Fruit fly (Drosophila melanogaster) whole organism, prepupa: ENCODE data around the gene Hsp26.

Source experiments
- CG10631 ChIP-seq: fragments of 200-800 bp; sonication (Bioruptor generic); optimal IDR thresholded peaks from 2 replicates; lab custom pipeline; 2016; ENCODE audit warnings: missing biosample characterization, missing genetic modification characterization
- CG10669 ChIP-seq: fragments of 200-800 bp; sonication (Bioruptor generic); optimal IDR thresholded peaks from 3 replicates; lab custom pipeline; 2018; ENCODE audit warnings: missing biosample characterization, mild to moderate bottlenecking, missing genetic modification characterization, moderate library complexity
- CG11902 ChIP-seq: fragments of 200-800 bp; sonication (Bioruptor generic); optimal IDR thresholded peaks from 3 replicates; lab custom pipeline; 2016; ENCODE audit warnings: missing biosample characterization, missing genetic modification characterization
- CG1621 ChIP-seq: fragments of 200-800 bp; sonication (Bioruptor generic); optimal IDR thresholded peaks from 3 replicates; lab custom pipeline; 2018; ENCODE audit warnings: missing biosample characterization, mild to moderate bottlenecking, missing genetic modification characterization
- CG3032 ChIP-seq: fragments of 200-800 bp; optimal IDR thresholded peaks from 2 replicates; lab custom pipeline; 2019; ENCODE audit warnings: missing biosample characterization, mild to moderate bottlenecking, missing genetic modification characterization, moderate library complexity
- CG31627 ChIP-seq: fragments of 200-800 bp; sonication (Bioruptor generic); optimal IDR thresholded peaks from 3 replicates; lab custom pipeline; 2016; ENCODE audit warnings: missing biosample characterization, missing genetic modification characterization
- CG32006 ChIP-seq: fragments of 200-800 bp; sonication (Bioruptor generic); optimal IDR thresholded peaks from 3 replicates; lab custom pipeline; 2017; ENCODE audit warnings: missing biosample characterization, mild to moderate bottlenecking, missing genetic modification characterization
- CG34406 ChIP-seq: fragments of 200-800 bp; sonication (Bioruptor generic); optimal IDR thresholded peaks from 3 replicates; lab custom pipeline; 2016; ENCODE audit warnings: missing biosample characterization, missing genetic modification characterization
- CG6163 ChIP-seq: fragments of 200-800 bp; sonication (Bioruptor generic); IDR thresholded peaks from 3 replicates; pipeline ENCODE4 v1.3.6; 2022; ENCODE audit warnings: missing biosample characterization, missing genetic modification characterization
- CG6276 ChIP-seq: fragments of 200-800 bp; sonication (Bioruptor generic); optimal IDR thresholded peaks from 2 replicates; lab custom pipeline; 2017; ENCODE audit warnings: missing biosample characterization, mild to moderate bottlenecking, missing genetic modification characterization
- CG6792 ChIP-seq: fragments of 200-800 bp; sonication (Bioruptor generic); optimal IDR thresholded peaks from 3 replicates; lab custom pipeline; 2016; ENCODE audit warnings: missing biosample characterization, missing genetic modification characterization
- CG6854 ChIP-seq: fragments of 200-800 bp; sonication (Bioruptor generic); optimal IDR thresholded peaks from 2 replicates; lab custom pipeline; 2017; ENCODE audit warnings: missing biosample characterization, mild to moderate bottlenecking, missing genetic modification characterization
- CG7368 ChIP-seq: fragments of 200-800 bp; sonication (Bioruptor generic); optimal IDR thresholded peaks from 3 replicates; lab custom pipeline; 2016; ENCODE audit warnings: missing biosample characterization, missing genetic modification characterization
- CG8119 ChIP-seq: fragments of 200-800 bp; sonication (Bioruptor generic); IDR thresholded peaks from 3 replicates; pipeline ENCODE4 v1.3.6; 2022; ENCODE audit warnings: missing biosample characterization, missing genetic modification characterization
- CG8319 ChIP-seq: fragments of 200-800 bp; sonication (Bioruptor generic); optimal IDR thresholded peaks from 3 replicates; lab custom pipeline; 2016; ENCODE audit warnings: missing biosample characterization, missing genetic modification characterization
- CG9139 ChIP-seq: fragments of 200-800 bp; sonication (Bioruptor generic); optimal IDR thresholded peaks from 3 replicates; lab custom pipeline; 2017; ENCODE audit warnings: missing biosample characterization, mild to moderate bottlenecking, missing genetic modification characterization
- Eip75B ChIP-seq: fragments of 200-800 bp; sonication (Bioruptor generic); optimal IDR thresholded peaks from 3 replicates; lab custom pipeline; 2016; ENCODE audit warnings: missing biosample characterization, missing genetic modification characterization
- Eip78C ChIP-seq: fragments of 200-800 bp; sonication (Bioruptor generic); peaks from one replicate; lab custom pipeline; 2016; ENCODE audit warnings: missing biosample characterization, missing genetic modification characterization
- Eip93F ChIP-seq: fragments of 200-800 bp; sonication (Bioruptor generic); optimal IDR thresholded peaks from 2 replicates; lab custom pipeline; 2016; ENCODE audit warnings: missing biosample characterization, mild to moderate bottlenecking, missing genetic modification characterization
- Ets21C ChIP-seq: fragments of 200-800 bp; sonication (Bioruptor generic); optimal IDR thresholded peaks from 3 replicates; lab custom pipeline; 2016; ENCODE audit warnings: missing biosample characterization, missing genetic modification characterization
- Ets96B ChIP-seq: fragments of 200-800 bp; optimal IDR thresholded peaks from 2 replicates; lab custom pipeline; 2019; ENCODE audit warnings: missing biosample characterization, mild to moderate bottlenecking, missing genetic modification characterization, moderate library complexity
- Gug ChIP-seq: fragments of 200-800 bp; sonication (Bioruptor generic); IDR thresholded peaks from 2 replicates; pipeline ENCODE4 v1.3.6; 2022; ENCODE audit warnings: missing biosample characterization, missing genetic modification characterization
- Hr38 ChIP-seq: sonication (Bioruptor generic); optimal IDR thresholded peaks from 2 replicates; lab custom pipeline; 2016; ENCODE audit warnings: missing biosample characterization, missing genetic modification characterization
- Hr4 ChIP-seq: fragments of 200-800 bp; sonication (Bioruptor generic); optimal IDR thresholded peaks from 3 replicates; lab custom pipeline; 2016; ENCODE audit warnings: missing biosample characterization, missing genetic modification characterization
- Lpt ChIP-seq: fragments of 200-800 bp; sonication (Bioruptor generic); optimal IDR thresholded peaks from 3 replicates; lab custom pipeline; 2016; ENCODE audit warnings: missing biosample characterization, missing genetic modification characterization
- Met ChIP-seq: fragments of 200-800 bp; sonication (Bioruptor generic); optimal IDR thresholded peaks from 3 replicates; lab custom pipeline; 2016; ENCODE audit warnings: missing biosample characterization, missing genetic modification characterization
- OdsH ChIP-seq: fragments of 200-800 bp; sonication (Bioruptor generic); optimal IDR thresholded peaks from 3 replicates; lab custom pipeline; 2016; ENCODE audit warnings: missing biosample characterization, missing genetic modification characterization
- Smox ChIP-seq: fragments of 200-800 bp; sonication (Bioruptor generic); optimal IDR thresholded peaks from 3 replicates; lab custom pipeline; 2016; ENCODE audit warnings: missing biosample characterization, missing genetic modification characterization
- Sox14 ChIP-seq: fragments of 200-800 bp; sonication (Bioruptor generic); optimal IDR thresholded peaks from 3 replicates; lab custom pipeline; 2016; ENCODE audit warnings: missing biosample characterization, missing genetic modification characterization
- Sox15 ChIP-seq: fragments of 200-800 bp; sonication (Bioruptor generic); optimal IDR thresholded peaks from 3 replicates; lab custom pipeline; 2016; ENCODE audit warnings: missing biosample characterization, missing genetic modification characterization
- achi ChIP-seq: fragments of 200-800 bp; sonication (Bioruptor generic); optimal IDR thresholded peaks from 3 replicates; lab custom pipeline; 2016; ENCODE audit warnings: missing biosample characterization, missing genetic modification characterization
- acj6 ChIP-seq: fragments of 200-800 bp; sonication (Bioruptor generic); optimal IDR thresholded peaks from 3 replicates; lab custom pipeline; 2016; ENCODE audit warnings: missing biosample characterization, missing genetic modification characterization
- cyc ChIP-seq: fragments of 200-800 bp; sonication (Bioruptor generic); optimal IDR thresholded peaks from 3 replicates; lab custom pipeline; 2016; ENCODE audit warnings: missing biosample characterization, missing genetic modification characterization
- dsx ChIP-seq: fragments of 200-800 bp; optimal IDR thresholded peaks from 3 replicates; lab custom pipeline; 2019; ENCODE audit warnings: missing biosample characterization, mild to moderate bottlenecking, missing genetic modification characterization, moderate library complexity; ENCODE audit not compliant: poor library complexity, severe bottlenecking
- eg ChIP-seq: fragments of 200-800 bp; sonication (Bioruptor generic); IDR thresholded peaks from 3 replicates; pipeline ENCODE4 v1.3.6; 2022; ENCODE audit warnings: missing biosample characterization, missing genetic modification characterization
- esn ChIP-seq: fragments of 200-800 bp; sonication (Bioruptor generic); optimal IDR thresholded peaks from 2 replicates; lab custom pipeline; 2016; ENCODE audit warnings: missing biosample characterization, mild to moderate bottlenecking, missing genetic modification characterization, moderate library complexity
- fd59A ChIP-seq: fragments of 200-800 bp; sonication (Bioruptor generic); optimal IDR thresholded peaks from 2 replicates; lab custom pipeline; 2017; ENCODE audit warnings: missing biosample characterization, mild to moderate bottlenecking, missing genetic modification characterization, missing genetic modification reagents
- fd85E ChIP-seq: fragments of 200-800 bp; sonication (Bioruptor generic); optimal IDR thresholded peaks from 3 replicates; lab custom pipeline; 2016; ENCODE audit warnings: missing biosample characterization, missing genetic modification characterization
- fkh ChIP-seq: fragments of 200-800 bp; sonication (Bioruptor generic); optimal IDR thresholded peaks from 3 replicates; lab custom pipeline; 2017; ENCODE audit warnings: missing biosample characterization, mild to moderate bottlenecking, missing genetic modification characterization, moderate library complexity
- lz ChIP-seq: fragments of 200-800 bp; sonication (Bioruptor generic); optimal IDR thresholded peaks from 3 replicates; lab custom pipeline; 2016; ENCODE audit warnings: missing biosample characterization, missing genetic modification characterization
- net ChIP-seq: fragments of 200-800 bp; sonication (Bioruptor generic); optimal IDR thresholded peaks from 3 replicates; lab custom pipeline; 2016; ENCODE audit warnings: missing biosample characterization, missing genetic modification characterization
- spab ChIP-seq: fragments of 200-800 bp; sonication (Bioruptor generic); optimal IDR thresholded peaks from 2 replicates; lab custom pipeline; 2017; ENCODE audit warnings: missing biosample characterization, mild to moderate bottlenecking, missing genetic modification characterization, missing genetic modification reagents
- ss ChIP-seq, 2 experiments: fragments of 200-800 bp; sonication (Bioruptor generic); optimal IDR thresholded peaks; 2 replicates in 1 of 2; 3 replicates in 1 of 2; lab custom pipeline; 2017 to 2018; ENCODE audit warnings: mild to moderate bottlenecking in 2 of 2, missing biosample characterization in 2 of 2, missing genetic modification characterization in 2 of 2, moderate library complexity in 1 of 2
- svp ChIP-seq: fragments of 200-800 bp; sonication (Bioruptor generic); peaks from one replicate; lab custom pipeline; 2016; ENCODE audit warnings: missing biosample characterization, missing genetic modification characterization
- topi ChIP-seq: fragments of 200-800 bp; sonication (Bioruptor generic); optimal IDR thresholded peaks from 3 replicates; lab custom pipeline; 2016; ENCODE audit warnings: missing biosample characterization, missing genetic modification characterization
- vri ChIP-seq: fragments of 200-800 bp; sonication (Bioruptor generic); optimal IDR thresholded peaks from 3 replicates; lab custom pipeline; 2016; ENCODE audit warnings: missing biosample characterization, mild to moderate bottlenecking, missing genetic modification characterization

Gene Hsp26

DNA sequence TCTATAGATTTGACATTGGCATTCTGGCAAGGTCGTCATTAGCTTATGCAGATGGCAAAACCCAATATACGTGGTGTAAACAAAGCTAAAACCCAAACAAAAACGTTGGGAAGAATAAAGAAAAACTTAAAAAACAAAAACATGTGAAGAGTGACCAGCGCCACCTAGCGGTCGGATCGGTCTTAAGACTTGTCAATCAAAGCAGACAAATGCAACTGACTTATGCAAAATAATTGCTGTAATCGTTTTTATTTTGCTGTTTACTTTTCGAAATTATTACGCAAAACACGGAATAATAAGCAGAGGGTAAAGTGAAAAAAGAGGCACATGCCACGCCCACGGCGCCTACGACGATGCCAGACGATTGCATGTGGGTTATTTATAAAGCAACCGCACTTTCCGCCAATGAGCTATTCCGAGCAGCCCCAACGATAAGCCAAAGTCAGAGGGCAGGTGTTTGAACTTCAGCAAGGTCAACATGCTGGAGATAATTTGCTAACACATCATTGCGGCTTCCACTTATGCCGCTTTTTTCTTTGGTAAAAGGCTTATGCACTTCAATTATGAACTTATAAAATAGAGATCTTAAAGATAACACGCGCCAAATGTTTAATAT is 21.0 kb downstream of the Hsp26 start:
- TF ChIP-seq OdsH (GFP tag; lab: Kevin White, UChicago) (no peak), CG34406 (GFP tag; lab: Kevin White, UChicago) (no peak), Gug (GFP tag; lab: Robert Waterston, UW) (no peak), CG10631 (GFP tag; lab: Kevin White, UChicago) (no peak), svp (GFP tag; lab: Kevin White, UChicago) (peak; percentile 98), fkh (GFP tag; lab: Kevin White, UChicago) (peak; percentile 26), ss (GFP tag; optimal IDR thresholded peaks at IDR 0.05; lab: Kevin White, UChicago) (no peak), Sox14 (GFP tag; lab: Kevin White, UChicago) (no peak), CG3032 (tag; lab: Kevin White, UChicago) (no peak), Eip78C (GFP tag; lab: Kevin White, UChicago) (peak; percentile 28), CG6792 (no peak), Lpt (no peak)
- TF ChIP-seq, all 60 proteins: peak for 3

DNA sequence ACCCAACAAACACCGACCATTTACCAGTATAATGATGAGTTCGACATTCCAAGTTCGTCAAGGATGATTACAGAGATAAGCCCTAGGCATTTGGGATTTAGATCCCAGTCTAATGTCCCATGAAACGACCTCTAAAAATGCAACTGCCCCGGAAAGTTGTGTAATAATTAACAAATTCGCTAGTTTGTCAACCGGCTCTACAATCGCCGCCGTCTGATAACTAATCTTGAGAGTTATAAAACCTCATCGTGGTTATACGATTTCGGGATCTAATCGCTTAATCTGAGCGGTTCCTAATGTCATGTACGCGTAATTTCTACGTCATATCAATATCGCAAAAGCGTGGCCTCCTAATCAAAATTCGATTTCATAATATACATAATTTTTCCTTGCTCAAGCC is 21.7 kb downstream of the Hsp26 start:
- no peak for TF ChIP-seq fd85E (GFP tag; lab: Kevin White, UChicago)
- peak; percentile 39 for TF ChIP-seq vri (GFP tag; lab: Kevin White, UChicago)

DNA sequence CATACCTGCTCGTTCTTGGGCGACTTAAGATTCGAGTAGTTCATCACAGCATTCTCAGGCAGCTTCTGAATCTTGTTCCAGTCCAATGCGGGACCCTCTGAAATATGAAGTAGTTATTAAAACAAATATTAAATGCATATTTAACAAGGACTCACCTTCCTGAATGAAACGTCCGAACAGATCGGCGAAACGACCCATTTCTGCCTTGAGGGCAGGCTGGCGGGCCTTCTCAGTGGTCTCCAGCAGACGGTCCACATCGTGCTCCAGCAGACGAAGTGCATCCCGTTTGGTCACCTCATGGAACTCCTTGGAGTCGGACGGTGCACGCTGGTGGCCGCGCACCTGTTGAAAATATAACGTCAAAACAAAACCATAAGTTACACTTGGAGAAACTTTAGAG is 23.5 kb downstream of the Hsp26 start, which contains the start of gene CG32040:
TSS of gene CG32040 (plus strand) at position 301 of the 400 bp plus-strand sequence.
- TF ChIP-seq CG1621 (tag; lab: Kevin White, UChicago) (no peak), Ets21C (no peak), CG6792 (no peak), cyc (GFP tag; lab: Kevin White, UChicago) (no peak), CG8119 (GFP tag; lab: Robert Waterston, UW) (no peak), Ets96B (tag; lab: Kevin White, UChicago) (no peak), vri (GFP tag; lab: Kevin White, UChicago) (no peak), CG6276 (GFP tag; lab: Kevin White, UChicago) (no peak), CG9139 (no peak), eg (GFP tag; lab: Robert Waterston, UW) (no peak), fd59A (no peak), topi (no peak), Sox14 (GFP tag; lab: Kevin White, UChicago) (no peak), lz (GFP tag; lab: Kevin White, UChicago) (no peak), CG11902 (GFP tag; lab: Kevin White, UChicago) (no peak), Hr38 (GFP tag; lab: Kevin White, UChicago) (no peak), CG8319 (GFP tag; lab: Kevin White, UChicago) (no peak), CG10669 (GFP tag; lab: Kevin White, UChicago) (no peak)

DNA sequence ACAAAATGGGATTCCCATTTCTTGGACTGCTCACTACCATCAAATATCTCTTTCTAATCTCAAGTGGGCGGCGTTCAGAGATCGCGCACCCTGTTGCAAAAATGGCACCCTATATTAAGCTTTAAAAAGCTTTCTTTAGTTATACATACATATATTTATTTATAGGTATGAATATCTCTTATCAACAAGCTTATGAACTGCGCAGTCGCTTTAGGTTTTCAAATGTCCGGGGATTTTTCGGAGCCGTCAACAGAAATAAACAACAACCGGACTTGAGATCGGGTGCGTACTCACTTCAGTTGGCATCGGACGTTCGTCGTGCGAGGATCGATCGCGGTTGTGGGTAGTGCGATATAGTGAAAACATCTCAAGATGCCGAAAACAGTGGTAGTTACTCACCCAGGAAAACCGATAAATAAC is 27.9 kb downstream of the Hsp26 start, which contains the start of gene PGRP-LF:
TSS of gene PGRP-LF (plus strand) at position 296 of the 420 bp plus-strand sequence.
- TF ChIP-seq CG1621 (tag; lab: Kevin White, UChicago) (peak; percentile 46), net (no peak), Eip93F (GFP tag; lab: Kevin White, UChicago) (peak; percentile 58), acj6 (GFP tag; lab: Kevin White, UChicago) (no peak), esn (peak; percentile 37), Sox15 (GFP tag; lab: Kevin White, UChicago) (no peak), Hr4 (GFP tag; lab: Kevin White, UChicago) (peak; percentile 37), fkh (GFP tag; lab: Kevin White, UChicago) (peak; percentile 80), svp (GFP tag; lab: Kevin White, UChicago) (peak; percentile 79), CG34406 (GFP tag; lab: Kevin White, UChicago) (peak; percentile 14), CG31627 (GFP tag; lab: Kevin White, UChicago) (peak; percentile 9), CG6792 (no peak), CG6163 (GFP tag; lab: Robert Waterston, UW) (no peak), dsx (GFP tag; lab: Kevin White, UChicago) (no peak), CG7368 (no peak), CG6854 (GFP tag; lab: Kevin White, UChicago) (no peak), Ets21C (no peak), Smox (GFP tag; lab: Kevin White, UChicago) (no peak), vri (GFP tag; lab: Kevin White, UChicago) (peak; percentile 32), spab (GFP tag; lab: Kevin White, UChicago) (no peak), topi (peak; percentile 22), Met (GFP tag; lab: Kevin White, UChicago) (peak; percentile 20), CG32006 (GFP tag; lab: Kevin White, UChicago) (no peak), achi (GFP tag; lab: Kevin White, UChicago) (peak; percentile 28), Eip75B (GFP tag; lab: Kevin White, UChicago) (peak; percentile 7), Eip78C (GFP tag; lab: Kevin White, UChicago) (peak; percentile 77)
